Worm (Caenorhabditis elegans): Measurements from ENCODE around the gene rbm-42.

Gene rbm-42

DNA sequence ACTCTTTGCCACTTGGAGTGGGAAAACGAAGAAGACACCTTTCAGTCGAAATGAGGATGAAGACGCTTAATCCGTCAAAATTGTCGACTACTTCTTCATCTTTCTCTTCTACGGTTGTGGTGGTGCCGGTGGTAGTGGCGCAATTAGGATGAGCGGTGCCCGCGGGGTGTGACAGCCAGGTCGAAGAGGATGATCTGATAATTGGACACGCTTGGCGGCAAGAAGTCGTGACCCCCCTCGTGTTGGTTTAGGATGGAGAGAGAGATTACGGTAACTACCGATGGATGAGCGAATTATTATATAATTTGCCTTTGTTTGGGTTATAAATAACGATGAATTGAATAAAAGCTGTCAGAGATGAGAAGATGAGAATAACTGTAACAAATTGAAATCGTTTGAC, 26.0 kb downstream of the rbm-42 start:
- TF ChIP-seq fkh-10 (GFP tag; optimal IDR thresholded peaks at IDR 0.05) (no peak), che-1 (tag; optimal IDR thresholded peaks at IDR 0.05) (no peak), tbx-2 (tag; optimal IDR thresholded peaks at IDR 0.05) (peak; percentile 93), ceh-31 (tag; optimal IDR thresholded peaks at IDR 0.05) (peak; percentile 24), odd-2 (tag; optimal IDR thresholded peaks at IDR 0.05) (no peak)

- peak; percentile 40 for TF ChIP-seq unc-55 (GFP tag; optimal IDR thresholded peaks at IDR 0.05)
- TF ChIP-seq ceh-24 (tag; optimal IDR thresholded peaks at IDR 0.05) = no peak
- peak; percentile 47 for TF ChIP-seq tbx-2 (tag; optimal IDR thresholded peaks at IDR 0.05)
- no peak for TF ChIP-seq sdc-2 (tag; optimal IDR thresholded peaks at IDR 0.05)
- no peak for TF ChIP-seq pat-9 (tag; optimal IDR thresholded peaks at IDR 0.05)
- no peak for TF ChIP-seq eyg-1 (tag; optimal IDR thresholded peaks at IDR 0.05)
- TF ChIP-seq fkh-6 (tag; optimal IDR thresholded peaks at IDR 0.05) = no peak
- no peak for TF ChIP-seq C08G9.2 (tag; optimal IDR thresholded peaks at IDR 0.05)
- TF ChIP-seq ceh-6 (GFP tag; optimal IDR thresholded peaks at IDR 0.05) = no peak
Observed at ce11 chrIII:5125759-5126158, 27.3 kb downstream of the rbm-42 start.

ce11 chrIII:5124385-5124784, 28.6 kb downstream of the rbm-42 start:
- TF ChIP-seq unc-55 (GFP tag; optimal IDR thresholded peaks at IDR 0.05) = peak; percentile 52
- no peak for TF ChIP-seq K09A11.1 (tag; optimal IDR thresholded peaks at IDR 0.05; ENCODE audit: insufficient read depth)
- TF ChIP-seq tbx-2 (tag; optimal IDR thresholded peaks at IDR 0.05) = peak; percentile 79

DNA sequence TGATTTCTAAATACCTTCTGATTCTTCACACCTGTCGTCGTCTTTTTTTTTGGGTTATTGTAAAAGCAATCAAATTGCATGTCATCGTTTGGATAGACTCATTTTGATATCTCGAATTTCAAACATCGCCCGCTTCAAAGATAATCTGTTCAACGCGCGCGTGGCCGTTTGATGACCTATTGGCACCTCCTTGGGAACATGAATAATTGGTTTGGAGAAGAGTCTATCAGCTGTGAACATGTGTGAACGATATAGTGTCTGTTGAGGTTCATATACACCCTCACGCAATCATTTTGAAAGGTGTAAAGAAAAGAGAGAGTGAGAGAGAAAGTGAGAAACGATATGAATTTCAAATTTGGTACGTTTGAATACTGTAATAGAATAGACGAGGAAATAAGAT, 32.4 kb downstream of the rbm-42 start:
- TF ChIP-seq tbx-2 (tag; optimal IDR thresholded peaks at IDR 0.05) (peak; percentile 29), syd-9 (tag; optimal IDR thresholded peaks at IDR 0.05) (no peak)

DNA sequence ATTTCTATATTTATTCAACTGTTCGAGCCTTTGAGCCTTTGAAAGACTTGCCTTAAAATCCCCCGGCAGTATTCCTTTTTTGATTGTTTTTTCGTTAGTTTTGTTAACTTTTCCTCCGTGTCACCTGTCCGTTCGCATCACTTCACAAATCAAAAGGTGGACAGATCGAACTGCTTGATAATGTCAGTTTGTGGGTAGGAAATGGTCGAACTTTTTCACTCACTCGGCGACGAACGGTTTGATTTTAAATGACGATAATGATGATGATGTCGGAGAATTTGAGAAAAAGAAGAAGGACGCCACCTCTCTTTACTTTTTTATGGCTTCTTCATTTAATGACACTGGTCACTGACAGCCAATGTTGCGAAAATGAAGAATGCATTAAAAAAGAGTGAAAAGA, 34.0 kb downstream of the rbm-42 start:
- TF ChIP-seq Y22D7AL.16 (tag; optimal IDR thresholded peaks at IDR 0.05) (no peak), C08G9.2 (tag; optimal IDR thresholded peaks at IDR 0.05) (no peak), unc-55 (GFP tag; optimal IDR thresholded peaks at IDR 0.05) (no peak), elt-2 (tag; optimal IDR thresholded peaks at IDR 0.05) (no peak), hlh-13 (GFP tag; optimal IDR thresholded peaks at IDR 0.05) (no peak), sdc-2 (tag; optimal IDR thresholded peaks at IDR 0.05) (no peak), K09A11.1 (tag; optimal IDR thresholded peaks at IDR 0.05; ENCODE audit: insufficient read depth) (no peak), pros-1 (tag; optimal IDR thresholded peaks at IDR 0.05) (no peak), pax-1 (tag; optimal IDR thresholded peaks at IDR 0.05) (no peak), ceh-18 (tag; optimal IDR thresholded peaks at IDR 0.05) (no peak), odd-2 (tag; optimal IDR thresholded peaks at IDR 0.05) (no peak)

DNA sequence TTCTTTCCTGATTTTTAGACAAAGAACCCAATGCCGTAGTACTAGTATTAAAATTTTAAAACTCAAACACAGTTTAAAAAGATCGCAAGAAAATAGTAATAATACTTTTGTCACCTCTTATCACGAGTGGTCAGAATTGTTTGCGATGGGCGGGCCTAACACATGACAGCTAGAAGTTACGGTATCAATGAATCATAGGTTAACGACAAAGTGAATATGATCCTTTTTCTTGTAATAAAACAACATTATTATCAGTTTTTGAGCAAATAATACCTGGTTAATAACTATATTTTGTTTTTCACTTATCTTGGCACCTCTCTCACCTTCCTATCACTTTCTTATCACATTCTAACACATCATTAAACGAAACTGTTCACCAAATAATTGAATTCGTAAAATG, 40.0 kb downstream of the rbm-42 start:
- TF ChIP-seq pag-3 (tag; optimal IDR thresholded peaks at IDR 0.05; ENCODE audit: borderline replicate concordance) = no peak
- no peak for TF ChIP-seq fax-1 (tag; optimal IDR thresholded peaks at IDR 0.05)
- TF ChIP-seq ceh-2 (tag; optimal IDR thresholded peaks at IDR 0.05) = no peak
- no peak for TF ChIP-seq ceh-31 (tag; optimal IDR thresholded peaks at IDR 0.05)
- TF ChIP-seq ceh-48 (tag; optimal IDR thresholded peaks at IDR 0.05) = no peak
- no peak for TF ChIP-seq ceh-6 (GFP tag; optimal IDR thresholded peaks at IDR 0.05)
- TF ChIP-seq nhr-11 (tag; optimal IDR thresholded peaks at IDR 0.05) = no peak
- no peak for TF ChIP-seq hlh-6 (tag; optimal IDR thresholded peaks at IDR 0.05)
- TF ChIP-seq C08G9.2 (tag; optimal IDR thresholded peaks at IDR 0.05) = no peak
- TF ChIP-seq tbx-2 (tag; optimal IDR thresholded peaks at IDR 0.05) = no peak
- TF ChIP-seq nhr-232 (tag; optimal IDR thresholded peaks at IDR 0.05) = no peak
- TF ChIP-seq sox-4 (tag; optimal IDR thresholded peaks at IDR 0.05) = no peak
- TF ChIP-seq tbx-7 (tag; optimal IDR thresholded peaks at IDR 0.05) = no peak
- TF ChIP-seq hlh-13 (GFP tag; optimal IDR thresholded peaks at IDR 0.05) = no peak

- TF ChIP-seq npax-4 (tag; optimal IDR thresholded peaks at IDR 0.05) = no peak
Observed at ce11 chrIII:5112399-5112798, 40.6 kb downstream of the rbm-42 start.
